Worm (Caenorhabditis elegans): ENCODE measurements around the gene F26G1.15.

F26G1.15 gene

ce11 chrII:4802917-4803316 is 12.8 kb downstream of the F26G1.15 start:
- TF ChIP-seq daf-16 (GFP tag; optimal IDR thresholded peaks at IDR 0.05) (no peak), daf-16 (tag; optimal IDR thresholded peaks at IDR 0.05) (peak; percentile 49), egl-43 (GFP tag; IDR thresholded peaks at IDR 0.05) (no peak), dmd-6 (GFP tag; IDR thresholded peaks at IDR 0.05) (peak; percentile 42; the same call in 1 of the 2 replicates), sdz-12 (GFP tag; optimal IDR thresholded peaks at IDR 0.05) (no peak), jun-1 (tag; optimal IDR thresholded peaks at IDR 0.05) (no peak), Y48G9A.11 (GFP tag; IDR thresholded peaks at IDR 0.05) (no peak), R02D3.7 (tag; optimal IDR thresholded peaks at IDR 0.05) (no peak), pqm-1 (tag; optimal IDR thresholded peaks at IDR 0.05) (peak; percentile 77), skn-1 (tag; optimal IDR thresholded peaks at IDR 0.05) (no peak), F49E8.2 (tag; optimal IDR thresholded peaks at IDR 0.05; ENCODE audit: borderline replicate concordance) (no peak), dmd-9 (GFP tag; IDR thresholded peaks at IDR 0.05) (no peak), nhr-28 (tag; optimal IDR thresholded peaks at IDR 0.05) (peak; percentile 66), ctbp-1 (GFP tag; IDR thresholded peaks at IDR 0.05) (no peak), hlh-11 (tag; optimal IDR thresholded peaks at IDR 0.05) (peak; percentile 29), php-3 (GFP tag; IDR thresholded peaks at IDR 0.05) (peak; percentile 64; the same call in 1 of the 2 replicates), dve-1 (tag; optimal IDR thresholded peaks at IDR 0.05; ENCODE audit: insufficient read depth) (peak; percentile 1)

ce11 chrII:4805799-4806198 is 15.7 kb downstream of the F26G1.15 start:
- TF ChIP-seq nhr-11 (tag; optimal IDR thresholded peaks at IDR 0.05) (peak; percentile 36), daf-16 (GFP tag; optimal IDR thresholded peaks at IDR 0.05) (peak in 1 of 2 experiments; percentile 58), daf-16 (tag; optimal IDR thresholded peaks at IDR 0.05) (no peak), lin-15B (tag; optimal IDR thresholded peaks at IDR 0.05) (no peak)

ce11 chrII:4806261-4806660 is 16.2 kb downstream of the F26G1.15 start:
- peak in 1 of 2 experiments; percentile 16 for TF ChIP-seq lsy-2 (tag; optimal IDR thresholded peaks at IDR 0.05)
- peak in 1 of 2 experiments; percentile 81 for TF ChIP-seq unc-62 (GFP tag; optimal IDR thresholded peaks at IDR 0.05 in 1 of 2)
- TF ChIP-seq unc-62 (tag; optimal IDR thresholded peaks at IDR 0.05), result no peak
- no peak for TF ChIP-seq nhr-77 (tag; optimal IDR thresholded peaks at IDR 0.05)
- no peak for TF ChIP-seq aha-1 (tag)
- TF ChIP-seq F44E2.7 (GFP tag; IDR thresholded peaks at IDR 0.05), result no peak
- no peak for TF ChIP-seq zfp-3 (GFP tag; conservative IDR thresholded peaks at IDR 0.05)
- TF ChIP-seq egl-27 (tag; optimal IDR thresholded peaks at IDR 0.05), result no peak
- TF ChIP-seq nhr-111 (GFP tag; optimal IDR thresholded peaks at IDR 0.05), result no peak
- peak; percentile 35; the same call in 1 of the 2 replicates for TF ChIP-seq ceh-20 (GFP tag; IDR thresholded peaks at IDR 0.05)
- TF ChIP-seq hlh-11 (tag; optimal IDR thresholded peaks at IDR 0.05), result no peak

ce11 chrII:4806726-4807125 is 16.6 kb downstream of the F26G1.15 start:
- TF ChIP-seq daf-16 (GFP tag; optimal IDR thresholded peaks at IDR 0.05) (peak in 1 of 2 experiments; percentile 18), daf-16 (tag; optimal IDR thresholded peaks at IDR 0.05) (no peak), dmd-8 (GFP tag; IDR thresholded peaks at IDR 0.05) (no peak), lin-1 (GFP tag; IDR thresholded peaks at IDR 0.05) (no peak), ceh-28 (tag; optimal IDR thresholded peaks at IDR 0.05) (no peak), tag-97 (GFP tag; IDR thresholded peaks at IDR 0.05) (no peak)

ce11 chrII:4811986-4812385 is 21.9 kb downstream of the F26G1.15 start, which contains the start of gene rig-6:
Gene rig-6 (minus strand): TSS chrII:4812086.
- TF ChIP-seq daf-12 (tag; optimal IDR thresholded peaks at IDR 0.05) (no peak), F49E8.2 (tag; optimal IDR thresholded peaks at IDR 0.05; ENCODE audit: borderline replicate concordance) (no peak), ceh-20 (GFP tag; IDR thresholded peaks at IDR 0.05) (no peak), php-3 (GFP tag; IDR thresholded peaks at IDR 0.05) (no peak), gei-8 (GFP tag; optimal IDR thresholded peaks at IDR 0.05) (no peak), tra-1 (GFP tag; IDR thresholded peaks at IDR 0.05) (no peak), zfp-3 (GFP tag; conservative IDR thresholded peaks at IDR 0.05) (no peak), hmg-1.1 (GFP tag; IDR thresholded peaks at IDR 0.05) (no peak), dpl-1 (GFP tag; optimal IDR thresholded peaks at IDR 0.05) (no peak), fos-1 (tag; optimal IDR thresholded peaks at IDR 0.05) (no peak), nhr-6 (tag; optimal IDR thresholded peaks at IDR 0.05) (no peak), dmd-8 (GFP tag; IDR thresholded peaks at IDR 0.05) (no peak), mes-2 (tag; optimal IDR thresholded peaks at IDR 0.05; ENCODE audit: poor library complexity, severe bottlenecking) (no peak), nhr-102 (tag; optimal IDR thresholded peaks at IDR 0.05) (no peak), unc-39 (tag; optimal IDR thresholded peaks at IDR 0.05) (no peak), F10B5.3 (tag; optimal IDR thresholded peaks at IDR 0.05) (no peak), lin-29 (GFP tag; IDR thresholded peaks at IDR 0.05) (no peak), F37D6.2 (tag; optimal IDR thresholded peaks at IDR 0.05) (no peak)
